Fruit fly (Drosophila melanogaster) Kc167 (cell line): ENCODE measurements around the gene MCTS1.

Experiments
- insv ChIP-seq: fragments of >200 bp; optimal IDR thresholded peaks from 3 replicates; lab custom pipeline; 2018; ENCODE audit warnings: missing external identifiers
- psq ChIP-seq: fragments of >200 bp; optimal IDR thresholded peaks from 2 replicates; lab custom pipeline; 2017; ENCODE audit warnings: missing external identifiers
- ttk ChIP-seq: sonication (Bioruptor generic); optimal IDR thresholded peaks from 2 replicates; lab custom pipeline; 2017; ENCODE audit warnings: missing external identifiers

dm6 chrX:6052855-6053254 is 15.2 kb downstream of the MCTS1 start:
- no peak for TF ChIP-seq insv (lab: Kevin White, UChicago)
- no peak for TF ChIP-seq psq (lab: Kevin White, UChicago)
- no peak for TF ChIP-seq ttk (lab: Kevin White, UChicago)
